Fruit fly (Drosophila melanogaster) whole organism, embryonic: Measurements from ENCODE around the gene sdk.

Source experiments
- Antp ChIP-seq: fragments of 200-800 bp; sonication (Bioruptor generic); optimal IDR thresholded peaks from 3 replicates; lab custom pipeline; 2016; ENCODE audit warnings: missing biosample characterization, missing genetic modification characterization
- Bdp1 ChIP-seq: fragments of 200-800 bp; sonication (Bioruptor generic); optimal IDR thresholded peaks from 3 replicates; lab custom pipeline; 2016; ENCODE audit warnings: missing biosample characterization, missing genetic modification characterization
- CG10274 ChIP-seq: fragments of 200-800 bp; sonication (Bioruptor generic); optimal IDR thresholded peaks from 3 replicates; lab custom pipeline; 2017; ENCODE audit warnings: missing biosample characterization, mild to moderate bottlenecking, missing genetic modification characterization
- CG10654 ChIP-seq: fragments of 200-800 bp; sonication (Bioruptor generic); optimal IDR thresholded peaks from 2 replicates; lab custom pipeline; 2016; ENCODE audit warnings: missing biosample characterization, missing genetic modification characterization
- CG11695 ChIP-seq: fragments of 200-800 bp; sonication (Bioruptor generic); IDR thresholded peaks from 3 replicates; pipeline ENCODE4 v1.3.6; 2022; ENCODE audit warnings: missing biosample characterization, missing genetic modification characterization
- CG11723 ChIP-seq: fragments of 200-800 bp; sonication (Bioruptor generic); optimal IDR thresholded peaks from 2 replicates; lab custom pipeline; 2017; ENCODE audit warnings: missing biosample characterization, mild to moderate bottlenecking, missing genetic modification characterization
- CG15011 ChIP-seq: fragments of 200-800 bp; sonication (Bioruptor generic); optimal IDR thresholded peaks from 3 replicates; lab custom pipeline; 2018; ENCODE audit warnings: missing biosample characterization, mild to moderate bottlenecking, missing genetic modification characterization
- CG15269 ChIP-seq: fragments of 200-800 bp; sonication (Bioruptor generic); optimal IDR thresholded peaks from 2 replicates; lab custom pipeline; 2018; ENCODE audit warnings: missing biosample characterization, mild to moderate bottlenecking, missing genetic modification characterization, moderate library complexity
- CG1529 ChIP-seq: fragments of 200-800 bp; sonication (Bioruptor generic); optimal IDR thresholded peaks from 3 replicates; lab custom pipeline; 2018; ENCODE audit warnings: missing biosample characterization, missing genetic modification characterization
- CG15696 ChIP-seq: fragments of 200-800 bp; sonication (Bioruptor generic); optimal IDR thresholded peaks from 2 replicates; lab custom pipeline; 2019; ENCODE audit warnings: missing biosample characterization, mild to moderate bottlenecking, missing genetic modification characterization, moderate library complexity
- CG17328 ChIP-seq: fragments of 200-800 bp; sonication (Bioruptor generic); IDR thresholded peaks from 2 replicates; pipeline ENCODE4 v1.3.6; 2022; ENCODE audit warnings: missing biosample characterization, missing genetic modification characterization
- CG2120 ChIP-seq: fragments of 200-800 bp; sonication (Bioruptor generic); optimal IDR thresholded peaks from 3 replicates; lab custom pipeline; 2016; ENCODE audit warnings: missing biosample characterization, missing genetic modification characterization
- CG3065 ChIP-seq: fragments of 200-800 bp; sonication (Bioruptor generic); optimal IDR thresholded peaks from 2 replicates; lab custom pipeline; 2016; ENCODE audit warnings: missing biosample characterization, missing genetic modification characterization
- CG31365 ChIP-seq: fragments of 200-800 bp; sonication (Bioruptor generic); optimal IDR thresholded peaks from 2 replicates; lab custom pipeline; 2018; ENCODE audit warnings: missing biosample characterization, mild to moderate bottlenecking, missing genetic modification characterization
- CG31441 ChIP-seq: fragments of 200-800 bp; sonication (Bioruptor generic); IDR thresholded peaks from 2 replicates; pipeline ENCODE4 v1.3.6; 2022; ENCODE audit warnings: missing biosample characterization, missing genetic modification characterization
- CG3407 ChIP-seq: fragments of 200-800 bp; sonication (Bioruptor generic); optimal IDR thresholded peaks from 2 replicates; lab custom pipeline; 2018; ENCODE audit warnings: missing biosample characterization, mild to moderate bottlenecking, missing genetic modification characterization
- CG4820 ChIP-seq: fragments of 200-800 bp; sonication (Bioruptor generic); optimal IDR thresholded peaks from 3 replicates; lab custom pipeline; 2016; ENCODE audit warnings: missing biosample characterization, missing genetic modification characterization
- CG7745 ChIP-seq: fragments of 200-800 bp; sonication (Bioruptor generic); optimal IDR thresholded peaks from 2 replicates; lab custom pipeline; 2018; ENCODE audit warnings: missing biosample characterization, mild to moderate bottlenecking, missing genetic modification characterization, moderate library complexity
- CG9932 ChIP-seq: fragments of 200-800 bp; sonication (Bioruptor generic); IDR thresholded peaks from 2 replicates; pipeline ENCODE4 v1.3.6; 2022; ENCODE audit warnings: missing biosample characterization, missing genetic modification characterization
- CkIIα-i1 ChIP-seq: fragments of 200-800 bp; sonication (Bioruptor generic); IDR thresholded peaks from 2 replicates; pipeline ENCODE4 v1.3.6; 2022; ENCODE audit warnings: missing biosample characterization, missing genetic modification characterization
- CrebB ChIP-seq: fragments of 200-800 bp; sonication (Bioruptor generic); optimal IDR thresholded peaks from 3 replicates; lab custom pipeline; 2018; ENCODE audit warnings: missing biosample characterization, mild to moderate bottlenecking, missing genetic modification characterization
- Dll ChIP-seq: fragments of 200-800 bp; sonication (Bioruptor generic); IDR thresholded peaks from 4 replicates; pipeline ENCODE4 v1.3.6; 2022; ENCODE audit warnings: missing biosample characterization, missing genetic modification characterization; ENCODE audit not compliant: partially characterized antibody
- Gsc ChIP-seq: fragments of 200-800 bp; sonication (Bioruptor generic); IDR thresholded peaks from 2 replicates; pipeline ENCODE4 v1.3.6; 2022; ENCODE audit warnings: missing biosample characterization, missing genetic modification characterization
- HLH3B ChIP-seq: fragments of 200-800 bp; sonication (Bioruptor generic); IDR thresholded peaks from 2 replicates; pipeline ENCODE4 v1.3.6; 2022; ENCODE audit warnings: missing biosample characterization, missing genetic modification characterization
- Hmr ChIP-seq: fragments of 200-800 bp; sonication (Bioruptor generic); optimal IDR thresholded peaks from 3 replicates; lab custom pipeline; 2017; ENCODE audit warnings: mild to moderate bottlenecking, missing biosample characterization, missing genetic modification reagents, missing genetic modification characterization
- Jarid2 ChIP-seq: fragments of 200-800 bp; sonication (Bioruptor generic); optimal IDR thresholded peaks from 3 replicates; lab custom pipeline; 2017; ENCODE audit warnings: mild to moderate bottlenecking, missing biosample characterization, missing genetic modification reagents, missing genetic modification characterization
- Lim3 ChIP-seq: fragments of 200-800 bp; sonication (Bioruptor generic); IDR thresholded peaks from 2 replicates; pipeline ENCODE4 v1.3.6; 2022; ENCODE audit warnings: missing biosample characterization, missing genetic modification characterization
- NC2α ChIP-seq: fragments of 200-800 bp; sonication (Bioruptor generic); optimal IDR thresholded peaks from 2 replicates; lab custom pipeline; 2016; ENCODE audit warnings: missing biosample characterization, missing genetic modification characterization
- PHDP ChIP-seq: fragments of 200-800 bp; sonication (Bioruptor generic); optimal IDR thresholded peaks from 3 replicates; lab custom pipeline; 2018; ENCODE audit warnings: missing biosample characterization, mild to moderate bottlenecking, missing genetic modification characterization, moderate library complexity
- Sin3A ChIP-seq: fragments of >200 bp; optimal IDR thresholded peaks from 2 replicates; lab custom pipeline; 2018
- Spps ChIP-seq: fragments of 200-800 bp; sonication (Bioruptor generic); optimal IDR thresholded peaks from 2 replicates; lab custom pipeline; 2018; ENCODE audit warnings: missing biosample characterization, mild to moderate bottlenecking, missing genetic modification characterization
- Xbp1 ChIP-seq: fragments of 200-800 bp; sonication (Bioruptor generic); optimal IDR thresholded peaks from 3 replicates; lab custom pipeline; 2016; ENCODE audit warnings: missing biosample characterization, mild to moderate bottlenecking, missing genetic modification characterization
- al ChIP-seq: fragments of 200-800 bp; sonication (Bioruptor generic); IDR thresholded peaks from 2 replicates; pipeline ENCODE4 v1.3.6; 2022; ENCODE audit warnings: missing biosample characterization, missing genetic modification characterization
- amos ChIP-seq: fragments of 200-800 bp; sonication (Bioruptor generic); IDR thresholded peaks from 2 replicates; pipeline ENCODE4 v1.3.6; 2022; ENCODE audit warnings: missing biosample characterization, missing genetic modification characterization; ENCODE audit not compliant: partially characterized antibody
- chinmo ChIP-seq: fragments of 200-800 bp; sonication (Bioruptor generic); IDR thresholded peaks from 4 replicates; pipeline ENCODE4 v1.3.6; 2022; ENCODE audit warnings: missing biosample characterization, missing genetic modification characterization; ENCODE audit not compliant: partially characterized antibody
- org-1 ChIP-seq: fragments of 200-800 bp; sonication (Bioruptor generic); optimal IDR thresholded peaks from 2 replicates; lab custom pipeline; 2017; ENCODE audit warnings: missing biosample characterization, missing genetic modification characterization
- pros ChIP-seq: fragments of 200-800 bp; sonication (Bioruptor generic); optimal IDR thresholded peaks from 3 replicates; lab custom pipeline; 2019; ENCODE audit warnings: missing biosample characterization, mild to moderate bottlenecking, missing genetic modification characterization, moderate library complexity
- pum ChIP-seq: fragments of 200-800 bp; sonication (Bioruptor generic); optimal IDR thresholded peaks from 2 replicates; lab custom pipeline; 2016; ENCODE audit warnings: missing biosample characterization, missing genetic modification characterization
- ranshi ChIP-seq: fragments of 200-800 bp; sonication (Bioruptor generic); IDR thresholded peaks from 2 replicates; pipeline ENCODE4 v1.3.6; 2022; ENCODE audit warnings: missing biosample characterization, missing genetic modification characterization
- sens ChIP-seq: fragments of 200-800 bp; sonication (Bioruptor generic); peaks from one replicate; lab custom pipeline; 2016; ENCODE audit warnings: missing biosample characterization, missing genetic modification characterization
- slou ChIP-seq: fragments of 200-800 bp; sonication (Bioruptor generic); optimal IDR thresholded peaks from 3 replicates; lab custom pipeline; 2016; ENCODE audit warnings: missing biosample characterization, missing genetic modification characterization
- sob ChIP-seq: fragments of 200-800 bp; sonication (Bioruptor generic); IDR thresholded peaks from 2 replicates; pipeline ENCODE4 v1.3.6; 2022; ENCODE audit warnings: missing biosample characterization, missing genetic modification characterization
- sr ChIP-seq: fragments of 200-800 bp; sonication (Bioruptor generic); IDR thresholded peaks from 3 replicates; pipeline ENCODE4 v1.3.6; 2022; ENCODE audit warnings: missing biosample characterization, missing genetic modification characterization
- tio ChIP-seq: fragments of 200-800 bp; sonication (Bioruptor generic); optimal IDR thresholded peaks from 2 replicates; lab custom pipeline; 2017; ENCODE audit warnings: missing biosample characterization, missing genetic modification characterization, inconsistent platforms
- toy ChIP-seq: fragments of 200-800 bp; sonication (Bioruptor generic); IDR thresholded peaks from 2 replicates; pipeline ENCODE4 v1.3.6; 2022; ENCODE audit warnings: missing biosample characterization, missing genetic modification characterization
- trh ChIP-seq: fragments of 200-800 bp; sonication (Bioruptor generic); optimal IDR thresholded peaks from 2 replicates; lab custom pipeline; 2016; ENCODE audit warnings: missing biosample characterization, missing genetic modification characterization
- twi ChIP-seq: fragments of 200-800 bp; optimal IDR thresholded peaks from 2 replicates; lab custom pipeline; 2019; ENCODE audit warnings: missing biosample characterization, mild to moderate bottlenecking, missing genetic modification characterization, moderate library complexity
- zen ChIP-seq: fragments of 200-800 bp; sonication (Bioruptor generic); optimal IDR thresholded peaks from 3 replicates; lab custom pipeline; 2018; ENCODE audit warnings: missing biosample characterization, mild to moderate bottlenecking, missing genetic modification characterization, moderate library complexity

sdk gene

dm6 chrX:753553-753952, 66.9 kb downstream of the sdk start, which contains the start of gene CG13361:
Gene CG13361, minus strand, starts transcription at chrX:753653.
- TF ChIP-seq al (GFP tag; lab: Robert Waterston, UW) (no peak), CG9932 (GFP tag; lab: Robert Waterston, UW) (no peak), Lim3 (GFP tag; lab: Robert Waterston, UW) (no peak), sens (no peak), Jarid2 (GFP tag; lab: Kevin White, UChicago) (no peak), CG10274 (GFP tag; lab: Kevin White, UChicago) (no peak), CG3407 (GFP tag; lab: Kevin White, UChicago) (no peak), HLH3B (GFP tag; lab: Robert Waterston, UW) (no peak), CG4820 (GFP tag; lab: Kevin White, UChicago) (no peak), sr (GFP tag; lab: Robert Waterston, UW) (no peak)

- TF ChIP-seq Sin3A (lab: Kevin White, UChicago) (no peak), CG1529 (peak; percentile 62), twi (tag; lab: Kevin White, UChicago) (no peak), CG11723 (GFP tag; lab: Kevin White, UChicago) (peak; percentile 62), sob (peak; percentile 92), trh (GFP tag; lab: Kevin White, UChicago) (peak; percentile 42), CG7745 (tag; lab: Kevin White, UChicago) (no peak), amos (GFP tag; lab: Robert Waterston, UW) (no peak; the same call in 1 of the 2 replicates), Spps (tag; lab: Kevin White, UChicago) (no peak), CG11695 (GFP tag; lab: Robert Waterston, UW) (peak; percentile 74), Bdp1 (peak; percentile 72), ranshi (peak; percentile 86), CG15269 (tag; lab: Kevin White, UChicago) (peak; percentile 80), CG15011 (peak; percentile 64), CG15696 (tag; lab: Kevin White, UChicago) (peak; percentile 20), chinmo (GFP tag; lab: Robert Waterston, UW) (0 out of 4 replicates have a peak, but pooled peaks have one; percentile 32), toy (GFP tag; lab: Robert Waterston, UW) (peak; percentile 83), CG3065 (GFP tag; lab: Kevin White, UChicago) (peak; percentile 50), PHDP (peak; percentile 87), CG17328 (GFP tag; lab: Robert Waterston, UW) (peak; percentile 76), CkIIα-i1 (GFP tag; lab: Robert Waterston, UW) (0 out of 2 replicates have a peak, but pooled peaks have one; percentile 3), pum (GFP tag; lab: Kevin White, UChicago) (peak; percentile 69), Dll (GFP tag; lab: Robert Waterston, UW) (no peak), tio (GFP tag; lab: Kevin White, UChicago) (no peak), Antp (GFP tag; lab: Kevin White, UChicago) (peak; percentile 85), CG31365 (tag; lab: Kevin White, UChicago) (peak; percentile 40), CG10654 (GFP tag; lab: Kevin White, UChicago) (peak; percentile 68), CG31441 (GFP tag; lab: Robert Waterston, UW) (peak; percentile 67), org-1 (GFP tag; lab: Kevin White, UChicago) (peak; percentile 74), Gsc (GFP tag; lab: Robert Waterston, UW) (0 out of 2 replicates have a peak, but pooled peaks have one; percentile 16), slou (GFP tag; lab: Kevin White, UChicago) (peak; percentile 37), zen (peak; percentile 12), Hmr (GFP tag; lab: Kevin White, UChicago) (peak; percentile 92), CrebB (tag; lab: Kevin White, UChicago) (peak; percentile 69), NC2α (GFP tag; lab: Kevin White, UChicago) (peak; percentile 8), Xbp1 (GFP tag; lab: Kevin White, UChicago) (peak; percentile 83), CG2120 (GFP tag; lab: Kevin White, UChicago) (peak; percentile 98), pros (no peak)
These were observed 69.2 kb downstream of the sdk start for dm6 chrX:755642-756332.
